Worm (Caenorhabditis elegans): ENCODE data around the gene col-20.

col-20 gene

ce11 chrII:4892594-4892993 lies 22.0 kb upstream of the col-20 start, which contains the start of gene msp-33:
Gene msp-33 (minus strand): TSS chrII:4892694.
- TF ChIP-seq ahr-1 (tag; optimal IDR thresholded peaks at IDR 0.05), result no peak
- TF ChIP-seq hlh-15 (tag; optimal IDR thresholded peaks at IDR 0.05), result no peak
- no peak for TF ChIP-seq mec-3 (tag; optimal IDR thresholded peaks at IDR 0.05; ENCODE audit: borderline replicate concordance)
- TF ChIP-seq fkh-6 (tag; optimal IDR thresholded peaks at IDR 0.05), result no peak
- no peak for TF ChIP-seq eyg-1 (tag; optimal IDR thresholded peaks at IDR 0.05)
- no peak for TF ChIP-seq ceh-48 (tag; optimal IDR thresholded peaks at IDR 0.05)
- no peak for TF ChIP-seq elt-2 (tag; optimal IDR thresholded peaks at IDR 0.05)
- no peak for TF ChIP-seq unc-55 (GFP tag; optimal IDR thresholded peaks at IDR 0.05)
- TF ChIP-seq ceh-9 (tag; optimal IDR thresholded peaks at IDR 0.05), result no peak
- TF ChIP-seq che-1 (tag; optimal IDR thresholded peaks at IDR 0.05), result no peak
- no peak for TF ChIP-seq elt-4 (tag; optimal IDR thresholded peaks at IDR 0.05)
- TF ChIP-seq unc-42 (tag; optimal IDR thresholded peaks at IDR 0.05), result no peak
- TF ChIP-seq odd-2 (tag; optimal IDR thresholded peaks at IDR 0.05), result no peak
- TF ChIP-seq tbx-2 (tag; optimal IDR thresholded peaks at IDR 0.05), result no peak

DNA sequence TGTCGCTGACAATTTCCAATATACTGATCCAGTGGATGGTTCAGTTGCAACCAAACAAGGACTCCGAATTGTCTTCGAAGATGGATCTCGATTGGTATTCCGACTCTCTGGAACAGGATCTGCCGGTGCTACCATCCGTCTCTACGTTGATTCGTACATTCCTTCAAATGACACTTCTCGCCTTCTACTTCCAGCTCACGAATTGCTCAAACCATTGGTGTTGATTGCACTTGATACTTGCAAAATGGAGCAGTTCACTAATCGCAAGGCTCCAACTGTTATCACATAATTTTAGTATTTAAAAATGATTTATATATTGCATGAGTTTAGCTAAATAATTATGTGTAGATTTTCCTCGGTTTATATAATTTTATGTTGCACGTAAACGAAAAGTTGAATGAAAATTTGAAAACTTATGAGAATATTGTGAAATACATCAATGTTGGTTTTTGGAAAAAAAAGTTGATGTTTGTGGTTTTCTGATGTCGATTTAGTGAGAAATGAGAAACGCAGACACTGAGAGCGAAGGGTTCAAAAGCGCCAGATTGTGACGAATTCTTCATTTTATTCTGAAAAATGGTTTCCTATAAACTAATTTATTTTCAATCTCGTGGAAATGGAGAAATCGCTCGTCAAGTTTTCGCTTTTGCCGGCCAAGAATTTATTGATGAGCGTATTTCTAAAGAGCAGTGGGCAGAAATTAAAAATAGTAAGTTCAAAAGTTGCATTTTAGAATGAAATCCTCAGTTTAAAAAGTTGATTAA lies 20.6 kb upstream of the col-20 start, which contains the start of gene gst-9:
Gene gst-9 (plus strand): TSS at position 574 of the 764 bp plus-strand sequence.
- TF ChIP-seq ref-2 (tag; optimal IDR thresholded peaks at IDR 0.05), result no peak
- TF ChIP-seq pax-1 (tag; optimal IDR thresholded peaks at IDR 0.05), result no peak
- TF ChIP-seq ceh-31 (tag; optimal IDR thresholded peaks at IDR 0.05), result no peak
- no peak for TF ChIP-seq hlh-15 (tag; optimal IDR thresholded peaks at IDR 0.05)
- TF ChIP-seq mec-3 (tag; optimal IDR thresholded peaks at IDR 0.05; ENCODE audit: borderline replicate concordance), result no peak

DNA sequence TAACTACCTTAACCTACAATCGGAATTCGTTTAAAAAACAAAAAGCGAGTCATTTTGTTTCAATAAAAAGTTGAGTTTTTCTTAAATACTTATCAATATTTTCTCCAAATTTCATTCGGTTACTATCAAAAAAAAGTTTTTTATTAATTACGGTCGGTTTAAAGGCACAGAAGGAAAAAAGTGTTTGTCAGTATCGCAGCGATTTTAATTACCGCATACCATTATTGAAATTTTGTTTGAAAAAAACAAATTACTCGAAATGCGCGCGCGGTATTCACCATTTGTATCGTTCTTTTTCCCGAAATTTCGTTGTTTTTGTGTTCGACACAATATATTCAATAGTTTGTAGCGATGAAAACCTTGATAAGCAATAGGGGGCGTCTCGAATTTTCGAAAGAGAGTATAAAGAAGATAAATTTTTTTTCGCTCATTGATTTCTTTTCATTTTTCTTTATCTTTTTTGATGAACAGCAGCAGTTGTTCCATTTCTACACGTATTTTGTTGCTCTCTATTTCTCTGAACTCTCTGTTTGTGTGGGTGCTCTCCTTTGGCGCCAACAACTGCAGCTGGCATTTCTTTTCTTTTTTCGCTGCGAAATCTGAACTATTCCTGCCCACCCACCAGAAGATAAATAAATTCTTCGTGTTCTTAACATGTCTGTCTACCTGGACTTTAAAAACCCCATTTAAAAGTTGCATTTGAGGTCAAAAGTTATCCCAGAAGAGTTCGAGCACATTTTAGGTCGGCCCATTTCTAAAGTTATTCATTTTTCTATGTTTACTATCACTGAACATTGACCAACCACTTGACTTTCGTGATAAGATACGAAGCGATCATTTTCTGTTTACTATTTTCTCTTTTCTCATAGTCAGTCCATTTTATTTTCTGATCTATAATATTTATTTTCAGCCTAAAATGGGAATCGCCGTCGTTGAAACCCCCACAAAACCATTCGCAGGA lies 18.2 kb upstream of the col-20 start, which contains the start of gene pgm-1:
Gene pgm-1 (plus strand): TSS at position 911 of the 961 bp plus-strand sequence.
- TF ChIP-seq elt-2 (tag; optimal IDR thresholded peaks at IDR 0.05) (peak; percentile 45), ztf-16 (tag; optimal IDR thresholded peaks at IDR 0.05) (no peak), ceh-18 (tag; optimal IDR thresholded peaks at IDR 0.05) (peak; percentile 50)

- no peak for TF ChIP-seq pat-9 (tag; optimal IDR thresholded peaks at IDR 0.05)
- no peak for TF ChIP-seq rnt-1 (tag; optimal IDR thresholded peaks at IDR 0.05)
- TF ChIP-seq ztf-16 (tag; optimal IDR thresholded peaks at IDR 0.05), result no peak
- TF ChIP-seq ceh-34 (tag; optimal IDR thresholded peaks at IDR 0.05), result no peak
- TF ChIP-seq tbx-2 (tag; optimal IDR thresholded peaks at IDR 0.05), result no peak
- no peak for TF ChIP-seq lim-6 (tag; optimal IDR thresholded peaks at IDR 0.05)
- no peak for TF ChIP-seq ets-4 (tag; optimal IDR thresholded peaks at IDR 0.05)
- TF ChIP-seq ceh-2 (tag; optimal IDR thresholded peaks at IDR 0.05), result no peak
- TF ChIP-seq T23F11.4 (GFP tag; optimal IDR thresholded peaks at IDR 0.05), result no peak
- no peak for TF ChIP-seq fkh-6 (tag; optimal IDR thresholded peaks at IDR 0.05)
- no peak for TF ChIP-seq ceh-48 (tag; optimal IDR thresholded peaks at IDR 0.05)
- no peak for TF ChIP-seq hlh-13 (GFP tag; optimal IDR thresholded peaks at IDR 0.05)
- no peak for TF ChIP-seq F13H6.1 (tag; optimal IDR thresholded peaks at IDR 0.05)
- TF ChIP-seq ceh-24 (tag; optimal IDR thresholded peaks at IDR 0.05), result no peak
These were observed 15.4 kb upstream of the col-20 start, which contains the start of gene R05F9.7 for ce11 chrII:4885976-4886375. Gene R05F9.7 (plus strand): TSS chrII:4886276.

ce11 chrII:4884403-4884802 lies 13.8 kb upstream of the col-20 start:
- no peak for TF ChIP-seq dve-1 (tag; optimal IDR thresholded peaks at IDR 0.05)
- no peak for TF ChIP-seq ceh-31 (tag; optimal IDR thresholded peaks at IDR 0.05)
- TF ChIP-seq dmd-4 (tag; optimal IDR thresholded peaks at IDR 0.05; ENCODE audit: borderline replicate concordance), result no peak
- no peak for TF ChIP-seq unc-86 (tag; optimal IDR thresholded peaks at IDR 0.05)

Measured in whole organism, late embryonic.